Worm (Caenorhabditis elegans): Measurements from ENCODE around the gene reps-1.

The reps-1 gene

DNA sequence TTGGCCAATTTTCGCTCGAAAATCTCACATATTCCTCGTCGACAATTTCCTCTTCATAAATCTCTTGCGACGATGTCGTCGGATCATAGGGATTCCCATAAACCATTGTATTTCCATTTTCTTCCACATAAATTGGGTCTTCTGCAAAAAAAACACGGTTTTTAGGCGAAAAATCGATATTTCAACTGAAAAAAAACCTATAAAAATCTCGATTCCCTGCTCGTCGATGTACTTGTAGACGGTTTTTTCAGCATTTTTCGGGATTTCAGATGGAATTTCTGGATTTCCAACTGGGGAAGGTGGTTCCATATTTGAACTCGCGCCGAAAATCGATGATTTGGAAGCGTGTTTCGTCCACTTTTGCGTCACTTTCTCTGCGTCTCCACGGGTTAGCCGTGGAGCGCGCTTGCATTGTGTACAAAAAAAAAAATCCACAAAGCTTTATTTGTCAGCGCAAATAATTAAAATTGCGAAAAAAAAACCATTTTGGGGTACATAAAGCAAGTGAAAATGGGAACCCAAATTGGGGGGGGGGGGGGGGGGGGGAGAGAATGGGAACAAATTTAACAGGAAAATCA lies 22.7 kb downstream of the reps-1 start, which contains the start of gene Y39B6A.43 (continued):
- peak; percentile 96 for TF ChIP-seq nhr-25 (tag; optimal IDR thresholded peaks at IDR 0.05; ENCODE audit: borderline replicate concordance, insufficient read depth)
- TF ChIP-seq arid-1 (GFP tag; conservative IDR thresholded peaks at IDR 0.05) = peak; percentile 97
- TF ChIP-seq egl-27 (tag; optimal IDR thresholded peaks at IDR 0.05) = no peak
- TF ChIP-seq hmg-1.1 (GFP tag; IDR thresholded peaks at IDR 0.05) = peak; percentile 97
- TF ChIP-seq ceh-62 (tag; optimal IDR thresholded peaks at IDR 0.05) = no peak
- peak; percentile 97 for TF ChIP-seq pha-4 (GFP tag; IDR thresholded peaks at IDR 0.05)
- TF ChIP-seq pha-4 (tag; optimal IDR thresholded peaks at IDR 0.05) = peak; percentile 94
- TF ChIP-seq lin-15B (tag; optimal IDR thresholded peaks at IDR 0.05) = peak; percentile 94
- peak; percentile 70 for TF ChIP-seq nhr-237 (tag; optimal IDR thresholded peaks at IDR 0.05)
- TF ChIP-seq Y105C5A.15 (GFP tag; IDR thresholded peaks at IDR 0.05) = peak; percentile 69; the same call in 1 of the 2 replicates
- peak; percentile 99 for TF ChIP-seq dve-1 (tag; optimal IDR thresholded peaks at IDR 0.05; ENCODE audit: insufficient read depth)
- peak; percentile 81 for TF ChIP-seq php-3 (GFP tag; IDR thresholded peaks at IDR 0.05)
- peak; percentile 94 for TF ChIP-seq Y48G9A.11 (GFP tag; IDR thresholded peaks at IDR 0.05)
- TF ChIP-seq mxl-2 (GFP tag; conservative IDR thresholded peaks at IDR 0.05) = peak; percentile 84
- TF ChIP-seq skn-1 (tag; optimal IDR thresholded peaks at IDR 0.05) = peak; percentile 80
- TF ChIP-seq F10B5.3 (tag; optimal IDR thresholded peaks at IDR 0.05) = peak; percentile 69
- TF ChIP-seq lsy-2 (tag; optimal IDR thresholded peaks at IDR 0.05) = peak; percentile 91 to 97
- peak; percentile 94 for TF ChIP-seq ceh-44 (GFP tag; IDR thresholded peaks at IDR 0.05)
- peak; percentile 82; the same call in 1 of the 2 replicates for TF ChIP-seq D1046.2 (GFP tag; IDR thresholded peaks at IDR 0.05)
- peak; percentile 94 for TF ChIP-seq nhr-6 (tag; optimal IDR thresholded peaks at IDR 0.05)

ce11 chrV:18960072-18960471 lies 30.2 kb downstream of the reps-1 start, which contains the start of gene ztf-20:
Gene ztf-20, minus strand, starts transcription at chrV:18960172.
- TF ChIP-seq gei-8 (GFP tag; optimal IDR thresholded peaks at IDR 0.05) = no peak
- no peak for TF ChIP-seq hlh-30 (tag; optimal IDR thresholded peaks at IDR 0.05; ENCODE audit: insufficient read depth)
- no peak for TF ChIP-seq unc-62 (GFP tag; optimal IDR thresholded peaks at IDR 0.05 in 1 of 2)
- no peak for TF ChIP-seq unc-62 (tag; optimal IDR thresholded peaks at IDR 0.05)
- no peak for TF ChIP-seq ceh-44 (GFP tag; IDR thresholded peaks at IDR 0.05)
- no peak for TF ChIP-seq R02D3.7 (tag; optimal IDR thresholded peaks at IDR 0.05)
- no peak for TF ChIP-seq lin-29 (GFP tag; IDR thresholded peaks at IDR 0.05)
- TF ChIP-seq snpc-1.2 (GFP tag; IDR thresholded peaks at IDR 0.05) = no peak
- TF ChIP-seq mdt-29 (GFP tag; IDR thresholded peaks at IDR 0.05) = no peak
- no peak for TF ChIP-seq unc-130 (GFP tag; optimal IDR thresholded peaks at IDR 0.05)
- TF ChIP-seq hlh-11 (tag; optimal IDR thresholded peaks at IDR 0.05) = no peak
- TF ChIP-seq cey-2 (tag; optimal IDR thresholded peaks at IDR 0.05; ENCODE audit: borderline replicate concordance, insufficient read depth) = no peak
- TF ChIP-seq ceh-82 (tag; optimal IDR thresholded peaks at IDR 0.05) = no peak
- TF ChIP-seq D1046.2 (GFP tag; IDR thresholded peaks at IDR 0.05) = no peak
- no peak for TF ChIP-seq dpl-1 (GFP tag; optimal IDR thresholded peaks at IDR 0.05)
- no peak for TF ChIP-seq set-16 (GFP tag; IDR thresholded peaks at IDR 0.05)
- no peak for TF ChIP-seq spr-3 (GFP tag; optimal IDR thresholded peaks at IDR 0.05)
- no peak for TF ChIP-seq nhr-42 (GFP tag; IDR thresholded peaks at IDR 0.05)
- no peak for TF ChIP-seq nhr-77 (tag; optimal IDR thresholded peaks at IDR 0.05)

- TF ChIP-seq nhr-77 (tag; optimal IDR thresholded peaks at IDR 0.05) = peak; percentile 3
- TF ChIP-seq nhr-10 (tag; optimal IDR thresholded peaks at IDR 0.05) = no peak
- peak; percentile 41 for TF ChIP-seq nhr-28 (tag; optimal IDR thresholded peaks at IDR 0.05)
- TF ChIP-seq pqm-1 (tag; optimal IDR thresholded peaks at IDR 0.05) = peak; percentile 24
- no peak for TF ChIP-seq daf-16 (GFP tag; optimal IDR thresholded peaks at IDR 0.05)
- TF ChIP-seq daf-16 (tag; optimal IDR thresholded peaks at IDR 0.05) = peak; percentile 88
- TF ChIP-seq dmd-6 (GFP tag; IDR thresholded peaks at IDR 0.05) = peak; percentile 44
- no peak for TF ChIP-seq hif-1 (tag; optimal IDR thresholded peaks at IDR 0.05)
- peak; percentile 15 for TF ChIP-seq mep-1 (tag; optimal IDR thresholded peaks at IDR 0.05)
- TF ChIP-seq dve-1 (tag; optimal IDR thresholded peaks at IDR 0.05; ENCODE audit: insufficient read depth) = peak; percentile 38
These were observed 32.9 kb downstream of the reps-1 start, which contains the start of gene hrg-10 for ce11 chrV:18957267-18957843. Gene hrg-10, minus strand, starts transcription at chrV:18957317.
